Worm (Caenorhabditis elegans) whole organism, midembryonic: ENCODE data around the gene clec-204.
"Not testable (repeated sequence)": the region's sequence is repeated elsewhere in the genome, so short reads cannot be mapped to it uniquely, and the experiment has no call there.

Source experiments
- T22C8.4 ChIP-seq: fragments of 200-800 bp; sonication (Bioruptor generic); IDR thresholded peaks from 2 replicates; pipeline ENCODE4 v1.3.6; 2022; ENCODE audit warnings: missing genetic modification characterization, missing compliant biosample characterization
- klf-2 ChIP-seq: fragments of 200-800 bp; sonication (Bioruptor generic); conservative IDR thresholded peaks from 2 replicates; pipeline ENCODE4 v1.3.6; 2022; ENCODE audit warnings: missing genetic modification reagents, missing genetic modification characterization, missing compliant biosample characterization
- med-1 ChIP-seq: sonication (generic microtip); optimal IDR thresholded peaks from 2 replicates; lab custom pipeline; 2017; ENCODE audit warnings: missing genetic modification characterization, mild to moderate bottlenecking, missing compliant biosample characterization, antibody characterized with exemption, missing genetic modification reagents; ENCODE audit not compliant: insufficient read depth

ce11 chrV:1713761-1714160 is 43.2 kb upstream of the clec-204 start:
- TF ChIP-seq klf-2 (peak; percentile 86), T22C8.4 (GFP tag; lab: Robert Waterston, UW) (peak; percentile 29; the same call in 1 of the 2 replicates)
- TF ChIP-seq med-1 (GFP tag; lab: Kevin White, UChicago): not testable (repeated sequence)
